Fruit fly (Drosophila melanogaster) whole organism, embryonic: ENCODE measurements around the gene Rdl.

ENCODE experiments used
- Atf3 ChIP-seq: fragments of 200-800 bp; sonication (Bioruptor generic); optimal IDR thresholded peaks from 3 replicates; lab custom pipeline; 2016; ENCODE audit warnings: missing biosample characterization, missing genetic modification characterization
- Atf6 ChIP-seq: fragments of 200-800 bp; sonication (Bioruptor generic); IDR thresholded peaks from 2 replicates; pipeline ENCODE4 v1.3.6; 2022; ENCODE audit warnings: missing biosample characterization, missing genetic modification characterization
- CG10274 ChIP-seq: fragments of 200-800 bp; sonication (Bioruptor generic); optimal IDR thresholded peaks from 3 replicates; lab custom pipeline; 2017; ENCODE audit warnings: missing biosample characterization, mild to moderate bottlenecking, missing genetic modification characterization
- CG11085 ChIP-seq: fragments of 200-800 bp; sonication (Bioruptor generic); IDR thresholded peaks from 2 replicates; pipeline ENCODE4 v1.3.6; 2022; ENCODE audit warnings: missing biosample characterization, missing genetic modification characterization
- CG11247 ChIP-seq: fragments of 200-800 bp; sonication (Bioruptor generic); IDR thresholded peaks from 2 replicates; pipeline ENCODE4 v1.3.6; 2022; ENCODE audit warnings: missing biosample characterization, missing genetic modification characterization
- CG11560 ChIP-seq: fragments of 200-800 bp; sonication (Bioruptor generic); IDR thresholded peaks from 3 replicates; pipeline ENCODE4 v1.3.6; 2022; ENCODE audit warnings: missing biosample characterization, missing genetic modification characterization
- CG12942 ChIP-seq: fragments of 200-800 bp; sonication (Bioruptor generic); optimal IDR thresholded peaks from 3 replicates; lab custom pipeline; 2016; ENCODE audit warnings: missing biosample characterization, missing genetic modification characterization
- CG13296 ChIP-seq: fragments of 200-800 bp; sonication (Bioruptor generic); optimal IDR thresholded peaks from 3 replicates; lab custom pipeline; 2018; ENCODE audit warnings: missing biosample characterization, mild to moderate bottlenecking, missing genetic modification characterization
- CG13894 ChIP-seq: fragments of 200-800 bp; sonication (Bioruptor generic); optimal IDR thresholded peaks from 3 replicates; lab custom pipeline; 2018; ENCODE audit warnings: missing biosample characterization, mild to moderate bottlenecking, missing genetic modification characterization, moderate library complexity
- CG15601 ChIP-seq: fragments of 200-800 bp; sonication (Bioruptor generic); optimal IDR thresholded peaks from 3 replicates; lab custom pipeline; 2019; ENCODE audit warnings: missing biosample characterization, mild to moderate bottlenecking, missing genetic modification characterization, moderate library complexity
- CG17359 ChIP-seq: fragments of 200-800 bp; sonication (Bioruptor generic); optimal IDR thresholded peaks from 3 replicates; lab custom pipeline; 2018; ENCODE audit warnings: missing biosample characterization, mild to moderate bottlenecking, missing genetic modification characterization, moderate library complexity
- CG17912 ChIP-seq: fragments of 200-800 bp; sonication (Bioruptor generic); optimal IDR thresholded peaks from 2 replicates; lab custom pipeline; 2018; ENCODE audit warnings: missing biosample characterization, mild to moderate bottlenecking, missing genetic modification characterization
- CG18599 ChIP-seq: fragments of 200-800 bp; sonication (Bioruptor generic); optimal IDR thresholded peaks from 3 replicates; lab custom pipeline; 2017; ENCODE audit warnings: missing biosample characterization, missing genetic modification characterization, mild to moderate bottlenecking, moderate library complexity, missing genetic modification reagents
- CG30020 ChIP-seq: fragments of 200-800 bp; optimal IDR thresholded peaks from 2 replicates; lab custom pipeline; 2019; ENCODE audit warnings: missing biosample characterization, mild to moderate bottlenecking, missing genetic modification characterization, moderate library complexity
- CG32532 ChIP-seq: fragments of 200-800 bp; sonication (Bioruptor generic); IDR thresholded peaks from 2 replicates; pipeline ENCODE4 v1.3.6; 2022; ENCODE audit warnings: missing biosample characterization, missing genetic modification characterization
- CG4360 ChIP-seq: fragments of 200-800 bp; sonication (Bioruptor generic); IDR thresholded peaks from 2 replicates; pipeline ENCODE4 v1.3.6; 2022; ENCODE audit warnings: missing biosample characterization, missing genetic modification characterization
- CG6175 ChIP-seq: fragments of 200-800 bp; sonication (Bioruptor generic); IDR thresholded peaks from 3 replicates; pipeline ENCODE4 v1.3.6; 2022; ENCODE audit warnings: missing biosample characterization, missing genetic modification characterization
- CG7786 ChIP-seq: fragments of 200-800 bp; sonication (Bioruptor generic); optimal IDR thresholded peaks from 2 replicates; lab custom pipeline; 2016; ENCODE audit warnings: missing biosample characterization, missing genetic modification characterization
- CG8388 ChIP-seq: fragments of 200-800 bp; sonication (Bioruptor generic); optimal IDR thresholded peaks from 2 replicates; lab custom pipeline; 2019; ENCODE audit warnings: missing biosample characterization, mild to moderate bottlenecking, missing genetic modification characterization, moderate library complexity
- CG8478 ChIP-seq: fragments of >200 bp; optimal IDR thresholded peaks from 2 replicates; lab custom pipeline; 2018
- CTCF ChIP-seq: fragments of 200-800 bp; sonication (Bioruptor generic); optimal IDR thresholded peaks from 2 replicates; lab custom pipeline; 2017; ENCODE audit warnings: missing biosample characterization, mild to moderate bottlenecking, missing genetic modification characterization, moderate library complexity
- Deaf1 ChIP-seq: fragments of 200-800 bp; optimal IDR thresholded peaks from 3 replicates; lab custom pipeline; 2019; ENCODE audit warnings: missing biosample characterization, mild to moderate bottlenecking, missing genetic modification characterization, moderate library complexity
- E2f2 ChIP-seq: fragments of 200-800 bp; sonication (Bioruptor generic); IDR thresholded peaks from 2 replicates; pipeline ENCODE4 v1.3.6; 2022; ENCODE audit warnings: missing biosample characterization, missing genetic modification characterization
- Ets65A ChIP-seq: fragments of 200-800 bp; sonication (Bioruptor generic); peaks from one replicate; lab custom pipeline; 2016; ENCODE audit warnings: missing biosample characterization, missing genetic modification characterization
- Ets97D ChIP-seq: fragments of 200-800 bp; sonication (Bioruptor generic); optimal IDR thresholded peaks from 3 replicates; lab custom pipeline; 2016; ENCODE audit warnings: missing biosample characterization, missing genetic modification characterization
- Lhr ChIP-seq: fragments of 200-800 bp; sonication (Bioruptor generic); optimal IDR thresholded peaks from 3 replicates; lab custom pipeline; 2017; ENCODE audit warnings: mild to moderate bottlenecking, missing biosample characterization, missing genetic modification reagents, missing genetic modification characterization
- Med ChIP-seq: fragments of 200-800 bp; sonication (Bioruptor generic); peaks from one replicate; lab custom pipeline; 2016; ENCODE audit warnings: missing biosample characterization, missing genetic modification characterization, mild to moderate bottlenecking, inconsistent platforms, moderate library complexity
- Mrtf ChIP-seq: fragments of 200-800 bp; sonication (Bioruptor generic); IDR thresholded peaks from 3 replicates; pipeline ENCODE4 v1.3.6; 2022; ENCODE audit warnings: missing biosample characterization, missing genetic modification characterization
- Opbp ChIP-seq: fragments of 200-800 bp; sonication (Bioruptor generic); IDR thresholded peaks from 3 replicates; pipeline ENCODE4 v1.3.6; 2022; ENCODE audit warnings: missing biosample characterization, missing genetic modification characterization; ENCODE audit not compliant: partially characterized antibody
- Sry-β ChIP-seq: fragments of 200-800 bp; sonication (Bioruptor generic); optimal IDR thresholded peaks from 2 replicates; lab custom pipeline; 2018; ENCODE audit warnings: missing biosample characterization, mild to moderate bottlenecking, missing genetic modification characterization, moderate library complexity
- Tbp ChIP-seq: fragments of >200 bp; optimal IDR thresholded peaks from 2 replicates; lab custom pipeline; 2018; ENCODE audit warnings: missing biosample characterization, missing genetic modification characterization
- abd-A ChIP-seq: fragments of 200-800 bp; sonication (Bioruptor generic); optimal IDR thresholded peaks from 3 replicates; lab custom pipeline; 2019; ENCODE audit warnings: missing biosample characterization, mild to moderate bottlenecking, missing genetic modification characterization, moderate library complexity
- chinmo ChIP-seq: fragments of 200-800 bp; sonication (Bioruptor generic); IDR thresholded peaks from 4 replicates; pipeline ENCODE4 v1.3.6; 2022; ENCODE audit warnings: missing biosample characterization, missing genetic modification characterization; ENCODE audit not compliant: partially characterized antibody
- disco-r ChIP-seq: fragments of 200-800 bp; sonication (Bioruptor generic); optimal IDR thresholded peaks from 2 replicates; lab custom pipeline; 2016; ENCODE audit warnings: missing biosample characterization, missing genetic modification characterization
- ems ChIP-seq: fragments of 200-800 bp; sonication (Bioruptor generic); optimal IDR thresholded peaks from 3 replicates; lab custom pipeline; 2016; ENCODE audit warnings: missing biosample characterization, missing genetic modification characterization
- eyg ChIP-seq: fragments of 200-800 bp; sonication (Bioruptor generic); optimal IDR thresholded peaks from 3 replicates; lab custom pipeline; 2016; ENCODE audit warnings: missing biosample characterization, missing genetic modification characterization
- fd102C ChIP-seq: fragments of 200-800 bp; sonication (Bioruptor generic); optimal IDR thresholded peaks from 2 replicates; lab custom pipeline; 2018; ENCODE audit warnings: missing biosample characterization, mild to moderate bottlenecking, missing genetic modification characterization, moderate library complexity
- insv ChIP-seq, 2 experiments: fragments of 200-800 bp; sonication (Bioruptor generic); optimal IDR thresholded peaks; 3 replicates each; lab custom pipeline; 2016 to 2018; ENCODE audit warnings: missing biosample characterization in 2 of 2, missing genetic modification characterization in 2 of 2
- mam ChIP-seq: fragments of 200-800 bp; sonication (Bioruptor generic); optimal IDR thresholded peaks from 3 replicates; lab custom pipeline; 2016; ENCODE audit warnings: missing biosample characterization, missing genetic modification characterization
- odd ChIP-seq: fragments of 200-800 bp; sonication (Bioruptor generic); optimal IDR thresholded peaks from 2 replicates; lab custom pipeline; 2017; ENCODE audit warnings: missing biosample characterization, mild to moderate bottlenecking, missing genetic modification characterization
- otp ChIP-seq: fragments of 200-800 bp; sonication (Bioruptor generic); IDR thresholded peaks from 3 replicates; pipeline ENCODE4, ENCODE4 v1.3.6; 2022; ENCODE audit warnings: missing biosample characterization, missing genetic modification characterization
- pnt ChIP-seq: fragments of 200-800 bp; sonication (Bioruptor generic); optimal IDR thresholded peaks from 3 replicates; lab custom pipeline; 2016; ENCODE audit warnings: missing biosample characterization, missing genetic modification characterization
- pum ChIP-seq: fragments of 200-800 bp; sonication (Bioruptor generic); optimal IDR thresholded peaks from 2 replicates; lab custom pipeline; 2016; ENCODE audit warnings: missing biosample characterization, missing genetic modification characterization
- sd ChIP-seq: fragments of 200-800 bp; sonication (Bioruptor generic); optimal IDR thresholded peaks from 3 replicates; lab custom pipeline; 2018; ENCODE audit warnings: missing biosample characterization, mild to moderate bottlenecking, missing genetic modification characterization, moderate library complexity
- slbo ChIP-seq: fragments of 200-800 bp; sonication (Bioruptor generic); IDR thresholded peaks from 2 replicates; pipeline ENCODE4 v1.3.6; 2022; ENCODE audit warnings: missing biosample characterization, missing genetic modification characterization
- sob ChIP-seq: fragments of 200-800 bp; sonication (Bioruptor generic); IDR thresholded peaks from 2 replicates; pipeline ENCODE4 v1.3.6; 2022; ENCODE audit warnings: missing biosample characterization, missing genetic modification characterization
- stwl ChIP-seq: fragments of 200-800 bp; sonication (Bioruptor generic); optimal IDR thresholded peaks from 3 replicates; lab custom pipeline; 2018; ENCODE audit warnings: missing biosample characterization, mild to moderate bottlenecking, missing genetic modification characterization, moderate library complexity
- vvl ChIP-seq: fragments of 200-800 bp; sonication (Bioruptor generic); IDR thresholded peaks from 2 replicates; pipeline ENCODE4 v1.3.6; 2022; ENCODE audit warnings: missing biosample characterization, missing genetic modification characterization
- zen2 ChIP-seq: fragments of 200-800 bp; sonication (Bioruptor generic); IDR thresholded peaks from 3 replicates; pipeline ENCODE4 v1.3.6; 2022; ENCODE audit warnings: missing biosample characterization, missing genetic modification characterization; ENCODE audit not compliant: partially characterized antibody

Rdl gene

DNA sequence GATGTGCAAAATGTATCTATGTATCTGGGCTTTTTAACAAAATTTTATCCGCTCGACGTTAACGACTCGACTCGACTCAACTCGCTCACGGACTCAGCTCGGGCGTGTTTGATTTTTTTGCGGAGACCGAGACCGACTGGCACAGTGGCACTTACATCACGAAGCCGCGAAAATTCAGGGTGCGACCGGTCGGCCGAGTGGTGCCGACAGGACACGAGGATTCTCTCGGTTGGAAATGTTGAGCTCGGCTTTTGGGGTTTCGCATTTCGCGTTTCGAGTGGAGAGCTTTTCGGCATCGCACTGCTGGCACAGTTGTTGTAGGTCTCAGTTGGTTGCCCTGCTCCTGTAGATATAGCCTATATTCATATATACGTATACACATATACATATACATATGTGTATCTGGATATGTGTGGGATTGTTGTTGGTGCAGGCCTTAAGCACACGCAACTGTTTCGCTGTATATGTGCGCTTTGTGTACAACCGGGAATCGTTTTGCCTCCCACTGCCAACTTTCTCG lies at the start of gene Rdl:
Rdl (minus strand) TSS at position 97 of the 520 bp plus-strand sequence.
- TF ChIP-seq CG32532 (no peak), CG10274 (GFP tag; lab: Kevin White, UChicago) (no peak), CG13894 (peak; percentile 99), abd-A (tag; lab: Kevin White, UChicago) (peak; percentile 53), CTCF (GFP tag; lab: Kevin White, UChicago) (no peak), Deaf1 (tag; lab: Kevin White, UChicago) (peak; percentile 96), CG18599 (GFP tag; lab: Kevin White, UChicago) (peak; percentile 4), mam (GFP tag; lab: Kevin White, UChicago) (no peak), CG8478 (lab: Kevin White, UChicago) (peak; percentile 27), Atf6 (GFP tag; lab: Robert Waterston, UW) (no peak), chinmo (GFP tag; lab: Robert Waterston, UW) (0 out of 4 replicates have a peak, but pooled peaks have one; percentile 17), CG11560 (tag; lab: Robert Waterston, UW) (no peak)
- TF ChIP-seq, all 482 proteins: peak for 6

DNA sequence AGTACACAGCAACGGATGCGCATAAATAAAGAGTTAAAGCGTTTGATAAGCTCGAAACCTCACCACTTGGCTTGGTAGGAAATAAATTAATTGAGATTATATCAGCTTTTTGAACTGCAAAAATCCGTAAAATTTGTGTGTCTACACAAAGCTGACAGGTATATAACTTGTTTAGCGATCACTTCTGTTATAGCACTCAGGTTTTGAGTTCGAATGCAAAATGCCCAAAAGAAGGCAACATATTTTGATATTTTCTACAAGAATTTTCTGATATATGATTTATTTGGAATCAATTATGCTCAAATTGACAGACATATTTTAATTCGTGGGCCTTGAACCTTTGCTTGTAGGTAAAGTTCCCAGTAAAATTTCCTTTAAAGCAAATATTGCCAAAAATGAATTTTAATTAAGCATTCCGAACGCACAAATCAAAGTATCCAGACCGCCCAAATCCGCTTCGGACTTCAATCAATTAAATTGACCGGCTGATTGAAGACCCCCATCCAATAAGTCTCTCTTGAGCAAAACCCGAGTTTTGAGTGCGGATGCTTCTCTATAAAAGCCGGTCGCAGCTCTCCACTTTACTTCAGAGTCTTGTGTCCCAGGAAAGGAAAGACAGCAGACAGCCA lies 29.5 kb upstream of the Rdl start, which contains the start of gene CG4476:
CG4476 (plus strand) TSS at position 579 of the 629 bp plus-strand sequence.
- TF ChIP-seq fd102C (GFP tag; lab: Kevin White, UChicago): no peak
- no peak for TF ChIP-seq Med (GFP tag; lab: Kevin White, UChicago)
- no peak for TF ChIP-seq eyg (GFP tag; lab: Kevin White, UChicago)
- TF ChIP-seq ems (GFP tag; lab: Kevin White, UChicago): no peak
- peak; percentile 15 for TF ChIP-seq Lhr (GFP tag; lab: Kevin White, UChicago)
- no peak for TF ChIP-seq CG11085 (GFP tag; lab: Robert Waterston, UW)
- TF ChIP-seq Ets97D (GFP tag; lab: Kevin White, UChicago): peak; percentile 15
- TF ChIP-seq stwl (tag; lab: Kevin White, UChicago): peak; percentile 91
- no peak for TF ChIP-seq disco-r (GFP tag; lab: Kevin White, UChicago)
- no peak for TF ChIP-seq CG17359 (tag; lab: Kevin White, UChicago)
- no peak for TF ChIP-seq Atf3
- no peak for TF ChIP-seq pnt (GFP tag; lab: Kevin White, UChicago)
- no peak for TF ChIP-seq Mrtf (GFP tag; lab: Robert Waterston, UW)
- no peak for TF ChIP-seq Sry-β (GFP tag; lab: Kevin White, UChicago)
- no peak for TF ChIP-seq insv (GFP tag; optimal IDR thresholded peaks at IDR 0.05; lab: Kevin White, UChicago)
- no peak for TF ChIP-seq CG7786
- 0 out of 3 replicates have a peak, but pooled peaks have one; percentile 13 for TF ChIP-seq Opbp
- TF ChIP-seq CG15601 (tag; lab: Kevin White, UChicago): peak; percentile 64
- TF ChIP-seq CG8388: no peak
- TF ChIP-seq CG30020 (tag; lab: Kevin White, UChicago): no peak
- TF ChIP-seq pum (GFP tag; lab: Kevin White, UChicago): no peak
- peak; percentile 89 for TF ChIP-seq Ets65A
- TF ChIP-seq CG17912 (GFP tag; lab: Kevin White, UChicago): no peak
- TF ChIP-seq odd (GFP tag; lab: Kevin White, UChicago): no peak
- no peak for TF ChIP-seq CG6175 (GFP tag; lab: Robert Waterston, UW)
- no peak for TF ChIP-seq CG11247
- no peak for TF ChIP-seq CG11560 (tag; lab: Robert Waterston, UW)
- TF ChIP-seq sd: no peak
- no peak for TF ChIP-seq otp (GFP tag; lab: Robert Waterston, UW)
- TF ChIP-seq Tbp: no peak
- TF ChIP-seq sob (GFP tag; lab: Robert Waterston, UW): peak; percentile 18; the same call in 1 of the 2 replicates
- peak; percentile 18; the same call in 1 of the 2 replicates for TF ChIP-seq slbo (GFP tag; lab: Robert Waterston, UW)
- TF ChIP-seq zen2 (GFP tag; lab: Robert Waterston, UW): no peak
- TF ChIP-seq chinmo (GFP tag; lab: Robert Waterston, UW): 0 out of 4 replicates have a peak, but pooled peaks have one; percentile 13
- TF ChIP-seq vvl (GFP tag; lab: Robert Waterston, UW): peak; percentile 44; the same call in 1 of the 2 replicates
- TF ChIP-seq CG12942: no peak
- TF ChIP-seq CG4360 (GFP tag; lab: Robert Waterston, UW): no peak
- no peak for TF ChIP-seq CG13296 (GFP tag; lab: Kevin White, UChicago)
- TF ChIP-seq E2f2 (GFP tag; lab: Robert Waterston, UW): peak; percentile 26; the same call in 1 of the 2 replicates
